Worm (Caenorhabditis elegans): ENCODE data around the gene rpn-3.

Gene rpn-3

DNA sequence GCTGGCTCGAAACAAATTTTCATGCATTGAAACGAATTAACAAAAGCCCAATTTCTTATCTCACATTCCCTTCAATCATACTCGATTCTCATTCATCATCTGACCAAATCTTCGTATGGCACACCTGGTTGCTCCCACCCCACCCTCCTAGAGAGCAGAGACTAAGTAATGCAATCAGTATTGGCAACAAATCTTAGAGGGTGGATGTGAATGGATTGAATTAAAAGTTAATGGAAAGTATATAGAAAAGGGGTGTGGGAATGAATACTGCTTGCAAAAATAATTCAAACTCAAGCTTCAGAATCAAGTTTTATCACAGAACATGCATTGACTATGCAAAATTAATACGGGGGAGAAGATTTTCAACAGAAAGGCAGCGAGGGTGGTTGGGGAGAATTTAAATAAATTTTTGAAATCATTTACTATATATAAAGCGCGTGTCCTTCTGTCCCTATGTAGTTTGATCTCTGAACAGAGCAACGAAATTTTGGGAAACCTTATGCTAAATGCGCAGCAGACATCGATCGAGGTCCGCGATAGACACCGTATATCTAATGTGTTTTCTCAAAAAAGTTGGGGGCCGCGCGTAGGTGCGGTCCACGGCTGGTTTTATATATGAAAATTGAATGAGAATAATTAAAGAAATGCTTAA is 9.3 kb upstream of the rpn-3 start:
- TF ChIP-seq flt-1 (GFP tag; IDR thresholded peaks at IDR 0.05): no peak
- no peak for TF ChIP-seq T22C8.4 (GFP tag; IDR thresholded peaks at IDR 0.05)
- no peak for TF ChIP-seq ztf-29 (GFP tag; IDR thresholded peaks at IDR 0.05)
- no peak for TF ChIP-seq med-1 (GFP tag; optimal IDR thresholded peaks at IDR 0.05; ENCODE audit: insufficient read depth)
- no peak for TF ChIP-seq ztf-23 (GFP tag; IDR thresholded peaks at IDR 0.05)
- no peak for TF ChIP-seq klf-2 (GFP tag; conservative IDR thresholded peaks at IDR 0.05)
- no peak for TF ChIP-seq tab-1 (GFP tag; IDR thresholded peaks at IDR 0.05)

DNA sequence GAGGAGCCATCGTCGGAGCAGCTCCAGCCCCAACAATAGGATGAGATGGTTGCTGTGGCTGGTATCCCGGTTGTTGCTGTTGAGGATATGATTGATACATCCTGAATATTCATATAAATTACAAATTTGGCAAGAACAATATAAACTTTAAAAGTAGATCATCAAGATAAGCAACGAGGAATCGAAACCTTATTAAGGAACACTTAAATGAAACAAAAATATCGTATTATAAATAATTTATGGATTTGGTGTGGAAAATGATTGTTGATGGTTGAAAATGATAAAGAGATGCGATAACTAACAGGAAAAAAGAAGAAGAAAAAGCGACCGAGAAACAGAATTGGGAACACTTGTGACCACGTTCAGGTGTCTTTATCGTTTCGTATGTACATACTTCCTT is 7.8 kb upstream of the rpn-3 start, which contains the start of gene pqn-96:
Gene pqn-96, minus strand, starts transcription at position 101 of the 400 bp plus-strand sequence.
- no peak for TF ChIP-seq ztf-29 (GFP tag; IDR thresholded peaks at IDR 0.05)
- no peak for TF ChIP-seq flt-1 (GFP tag; IDR thresholded peaks at IDR 0.05)
- no peak for TF ChIP-seq tab-1 (GFP tag; IDR thresholded peaks at IDR 0.05)
- no peak for TF ChIP-seq ref-1 (GFP tag; conservative IDR thresholded peaks at IDR 0.05)
- TF ChIP-seq cog-1 (tag; optimal IDR thresholded peaks at IDR 0.05): no peak
- no peak for TF ChIP-seq ztf-23 (GFP tag; IDR thresholded peaks at IDR 0.05)
- TF ChIP-seq T22C8.4 (GFP tag; IDR thresholded peaks at IDR 0.05): no peak

DNA sequence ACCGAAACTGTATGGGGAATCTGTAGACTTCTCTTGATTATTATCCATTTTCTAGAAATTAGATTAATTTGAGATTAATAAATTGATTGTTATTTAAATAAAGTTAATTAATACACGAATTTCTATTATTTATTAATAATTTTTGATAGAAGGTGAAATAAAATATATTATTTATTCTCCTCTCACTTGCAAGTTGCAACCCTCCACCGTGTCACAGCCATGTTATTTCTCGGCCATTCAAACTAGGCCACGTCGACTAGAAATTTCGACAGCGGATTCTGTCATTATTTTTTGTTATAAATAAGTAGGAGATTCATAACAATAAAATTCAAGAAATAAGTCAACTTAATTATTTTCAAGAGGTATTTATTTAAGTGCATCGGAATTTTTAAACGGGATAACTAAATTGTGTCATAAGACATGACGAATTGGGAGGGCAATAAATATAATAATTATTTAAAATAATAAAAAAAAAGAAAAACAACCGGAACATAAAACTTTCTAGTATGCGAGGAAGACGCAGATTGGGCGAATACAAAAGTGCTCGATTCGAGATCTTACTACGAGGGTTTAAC is 3.5 kb upstream of the rpn-3 start, which contains the start of gene ufbp-1:
Gene ufbp-1, minus strand, starts transcription at position 51 of the 575 bp plus-strand sequence.
- TF ChIP-seq med-1 (GFP tag; optimal IDR thresholded peaks at IDR 0.05; ENCODE audit: insufficient read depth): no peak
- 0 out of 2 replicates have a peak, but pooled peaks have one; percentile 23 for TF ChIP-seq flt-1 (GFP tag; IDR thresholded peaks at IDR 0.05)

DNA sequence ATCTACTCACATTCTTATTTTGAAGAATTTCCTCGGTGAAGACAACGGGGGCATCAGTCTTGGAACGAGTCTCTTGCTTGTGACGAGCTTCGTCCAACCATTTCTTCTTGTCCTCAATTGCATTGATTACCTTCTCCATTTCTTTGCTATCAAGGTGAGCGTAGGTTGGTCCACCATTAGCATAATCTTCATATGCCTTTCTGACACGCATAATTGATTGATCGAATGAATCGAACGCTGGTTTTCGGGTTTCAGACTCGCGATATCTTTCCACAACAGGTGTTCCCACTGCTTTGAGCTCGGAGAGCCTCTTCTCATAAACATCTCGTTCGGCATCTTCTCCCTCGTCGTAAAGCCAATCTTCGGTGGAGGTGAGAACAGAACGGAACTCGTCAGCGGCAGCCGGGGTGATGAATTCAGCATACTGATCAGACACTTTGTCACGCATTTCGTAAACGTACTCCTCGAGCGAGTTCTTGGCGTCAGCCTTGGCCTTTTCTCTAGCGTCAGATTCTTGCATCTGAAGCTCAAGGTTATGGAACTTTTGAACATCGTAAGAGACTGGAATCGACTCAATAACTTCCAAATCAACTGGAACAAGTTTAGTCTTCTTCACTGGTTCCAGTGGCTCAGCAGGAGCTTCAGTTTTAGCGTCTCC is 2.6 kb upstream of the rpn-3 start:
- TF ChIP-seq flt-1 (GFP tag; IDR thresholded peaks at IDR 0.05): no peak

DNA sequence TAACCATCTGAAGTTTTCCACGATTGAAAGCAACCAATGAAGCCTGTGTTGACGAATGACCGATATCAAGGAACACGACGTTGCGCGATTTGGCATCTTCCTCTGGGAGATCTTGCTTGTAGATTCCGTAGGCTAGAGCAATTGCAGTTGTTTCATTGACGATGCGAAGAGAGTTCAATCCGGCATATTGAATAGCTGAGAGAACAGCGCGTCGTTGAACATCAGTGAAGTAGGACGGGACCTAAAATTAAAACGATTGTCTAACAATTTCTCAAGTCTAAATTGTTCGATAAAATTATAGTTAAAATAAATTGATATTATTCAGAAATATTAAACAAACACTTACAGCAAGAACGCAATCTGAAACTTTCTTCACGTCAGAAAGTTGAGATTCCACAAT is 1.1 kb upstream of the rpn-3 start:
- TF ChIP-seq ztf-29 (GFP tag; IDR thresholded peaks at IDR 0.05): no peak
- TF ChIP-seq ref-1 (GFP tag; conservative IDR thresholded peaks at IDR 0.05): no peak
- no peak for TF ChIP-seq med-1 (GFP tag; optimal IDR thresholded peaks at IDR 0.05; ENCODE audit: insufficient read depth)
- no peak for TF ChIP-seq flt-1 (GFP tag; IDR thresholded peaks at IDR 0.05)
- no peak for TF ChIP-seq tab-1 (GFP tag; IDR thresholded peaks at IDR 0.05)
- TF ChIP-seq T22C8.4 (GFP tag; IDR thresholded peaks at IDR 0.05): no peak

DNA sequence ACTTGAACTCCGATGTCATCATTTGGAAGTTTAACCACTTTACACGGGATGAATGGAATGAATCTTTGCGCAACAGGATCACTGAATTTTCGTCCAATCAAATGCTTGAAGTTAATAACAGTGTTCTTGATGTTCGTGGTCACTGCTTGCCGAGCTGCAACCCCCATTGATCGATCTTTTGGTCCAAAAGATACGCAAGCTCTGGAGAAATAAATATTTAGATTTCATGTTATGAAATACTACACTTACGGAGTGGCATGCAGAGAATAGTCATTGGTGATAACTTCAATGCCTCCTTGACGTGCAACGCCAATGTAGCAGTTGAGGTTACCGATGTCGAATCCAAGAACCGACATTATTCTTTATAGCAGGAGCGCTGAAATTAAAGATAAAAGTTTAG is 619 bp upstream of the rpn-3 start, which contains the start of gene hsp-110:
Gene hsp-110, minus strand, starts transcription at position 376 of the 400 bp plus-strand sequence.
- TF ChIP-seq flt-1 (GFP tag; IDR thresholded peaks at IDR 0.05) (no peak), klf-2 (GFP tag; conservative IDR thresholded peaks at IDR 0.05) (no peak), ztf-23 (GFP tag; IDR thresholded peaks at IDR 0.05) (no peak), ztf-29 (GFP tag; IDR thresholded peaks at IDR 0.05) (no peak), cog-1 (tag; optimal IDR thresholded peaks at IDR 0.05) (no peak), T22C8.4 (GFP tag; IDR thresholded peaks at IDR 0.05) (no peak), med-1 (GFP tag; optimal IDR thresholded peaks at IDR 0.05; ENCODE audit: insufficient read depth) (no peak), tab-1 (GFP tag; IDR thresholded peaks at IDR 0.05) (no peak), ref-1 (GFP tag; conservative IDR thresholded peaks at IDR 0.05) (no peak)

DNA sequence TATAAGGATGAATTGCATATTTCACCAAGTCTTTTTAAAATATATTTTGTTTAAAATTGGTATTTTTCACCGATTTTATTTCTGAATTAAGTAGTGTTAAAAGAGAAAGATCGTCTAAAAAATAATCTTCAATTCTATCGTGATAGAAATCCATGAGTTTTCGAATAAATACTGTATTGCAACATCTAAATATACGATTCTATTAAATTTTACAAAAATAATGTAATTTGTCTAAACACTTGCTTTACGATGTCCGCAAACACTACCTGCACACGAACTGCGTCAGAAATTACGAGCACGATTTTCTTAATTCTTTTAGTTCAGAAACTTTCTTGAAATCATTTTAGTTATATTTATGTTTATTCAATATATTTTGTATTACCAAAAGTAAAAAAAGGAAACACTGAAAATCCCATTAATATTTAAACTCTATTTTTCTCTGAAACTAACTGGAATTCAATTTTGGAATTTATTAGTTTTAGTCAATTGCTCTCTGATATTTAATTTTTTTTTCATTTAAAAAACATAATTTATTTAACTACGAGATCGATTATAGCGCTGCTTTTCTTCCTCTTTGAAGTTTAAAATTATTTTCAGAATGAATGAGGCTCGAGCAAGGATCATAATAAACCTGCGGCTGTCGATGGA is 2.1 kb downstream of the rpn-3 start, which contains the start of gene mrpl-32:
Gene mrpl-32, plus strand, starts transcription at position 598 of the 648 bp plus-strand sequence.
- TF ChIP-seq klf-2 (GFP tag; conservative IDR thresholded peaks at IDR 0.05) (no peak), med-1 (GFP tag; optimal IDR thresholded peaks at IDR 0.05; ENCODE audit: insufficient read depth) (no peak), T22C8.4 (GFP tag; IDR thresholded peaks at IDR 0.05) (no peak), cog-1 (tag; optimal IDR thresholded peaks at IDR 0.05) (no peak), ztf-29 (GFP tag; IDR thresholded peaks at IDR 0.05) (no peak), ref-1 (GFP tag; conservative IDR thresholded peaks at IDR 0.05) (no peak), ztf-23 (GFP tag; IDR thresholded peaks at IDR 0.05) (no peak), flt-1 (GFP tag; IDR thresholded peaks at IDR 0.05) (no peak), tab-1 (GFP tag; IDR thresholded peaks at IDR 0.05) (no peak)

DNA sequence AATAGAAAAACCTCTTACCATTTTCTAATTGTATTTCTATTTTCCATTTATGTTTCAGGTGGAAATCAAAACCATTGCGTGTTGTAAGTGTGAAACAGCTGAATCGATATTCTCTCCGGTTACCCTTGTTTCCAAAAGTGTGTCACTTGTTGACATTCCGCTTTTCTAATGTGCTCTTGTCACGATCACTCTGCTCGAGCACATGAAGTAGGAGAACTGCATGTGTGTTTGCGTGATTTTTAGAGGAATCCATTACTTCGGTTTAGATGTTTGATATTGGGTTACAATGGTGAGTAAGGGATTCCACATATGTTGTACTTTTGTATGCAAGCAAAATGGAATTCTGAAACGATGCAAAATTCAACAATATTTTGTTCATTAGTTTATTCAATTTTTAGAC is 3.3 kb downstream of the rpn-3 start:
- no peak for TF ChIP-seq ref-1 (GFP tag; conservative IDR thresholded peaks at IDR 0.05)
- TF ChIP-seq cog-1 (tag; optimal IDR thresholded peaks at IDR 0.05): no peak
- TF ChIP-seq ztf-29 (GFP tag; IDR thresholded peaks at IDR 0.05): no peak
- no peak for TF ChIP-seq tab-1 (GFP tag; IDR thresholded peaks at IDR 0.05)

DNA sequence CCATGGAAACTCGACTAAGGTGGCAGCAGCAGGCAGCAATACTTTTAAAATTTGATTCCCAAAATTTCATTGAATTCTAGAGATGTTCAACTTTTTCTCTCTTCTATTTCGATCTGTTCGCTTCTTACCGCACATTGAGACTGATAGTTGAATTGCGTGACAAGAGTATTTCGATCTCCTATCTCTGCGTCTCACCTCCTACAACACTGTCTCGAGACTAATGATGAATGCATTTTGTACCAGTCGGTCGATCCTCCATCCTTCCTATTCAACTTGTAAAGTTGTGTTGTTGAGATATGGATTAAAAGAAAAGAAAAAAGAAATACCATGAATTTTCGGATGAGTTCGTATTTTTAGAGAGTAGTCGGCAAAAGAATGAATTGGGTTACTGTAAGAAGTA is 4.0 kb downstream of the rpn-3 start:
- TF ChIP-seq flt-1 (GFP tag; IDR thresholded peaks at IDR 0.05) (no peak), med-1 (GFP tag; optimal IDR thresholded peaks at IDR 0.05; ENCODE audit: insufficient read depth) (no peak), cog-1 (tag; optimal IDR thresholded peaks at IDR 0.05) (no peak), T22C8.4 (GFP tag; IDR thresholded peaks at IDR 0.05) (no peak), tab-1 (GFP tag; IDR thresholded peaks at IDR 0.05) (no peak), ztf-23 (GFP tag; IDR thresholded peaks at IDR 0.05) (no peak), ztf-29 (GFP tag; IDR thresholded peaks at IDR 0.05) (no peak), klf-2 (GFP tag; conservative IDR thresholded peaks at IDR 0.05) (no peak), ref-1 (GFP tag; conservative IDR thresholded peaks at IDR 0.05) (no peak)

DNA sequence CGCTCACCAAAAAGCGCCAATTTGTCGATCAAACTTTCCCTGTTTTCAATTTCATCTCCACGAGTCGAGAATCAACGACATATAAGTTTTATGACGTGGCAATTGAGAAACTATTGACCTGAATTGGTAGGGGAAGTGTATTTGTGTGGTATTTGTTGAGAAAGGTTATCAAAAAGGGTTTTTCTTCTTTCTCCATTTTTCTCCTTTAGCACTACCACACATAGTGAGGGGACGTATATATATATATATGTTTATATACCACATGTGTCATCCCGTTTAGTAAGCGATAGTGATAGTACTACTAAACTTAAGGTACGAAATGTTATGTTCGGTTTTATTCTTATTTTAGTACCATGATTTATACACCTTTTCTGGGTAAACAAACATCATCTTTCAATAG is 10.5 kb downstream of the rpn-3 start:
- no peak for TF ChIP-seq flt-1 (GFP tag; IDR thresholded peaks at IDR 0.05)
- no peak for TF ChIP-seq klf-2 (GFP tag; conservative IDR thresholded peaks at IDR 0.05)
- no peak for TF ChIP-seq T22C8.4 (GFP tag; IDR thresholded peaks at IDR 0.05)
- TF ChIP-seq med-1 (GFP tag; optimal IDR thresholded peaks at IDR 0.05; ENCODE audit: insufficient read depth): no peak
- no peak for TF ChIP-seq cog-1 (tag; optimal IDR thresholded peaks at IDR 0.05)
- no peak for TF ChIP-seq tab-1 (GFP tag; IDR thresholded peaks at IDR 0.05)
- no peak for TF ChIP-seq ztf-23 (GFP tag; IDR thresholded peaks at IDR 0.05)
- TF ChIP-seq ztf-29 (GFP tag; IDR thresholded peaks at IDR 0.05): no peak
- TF ChIP-seq ref-1 (GFP tag; conservative IDR thresholded peaks at IDR 0.05): no peak

Measured in whole organism, midembryonic.